Worm (Caenorhabditis elegans) whole organism, young adult: ENCODE measurements around the gene mrpl-22.

Source experiments
- B0261.1 ChIP-seq: sonication (generic microtip); optimal IDR thresholded peaks from 2 replicates; lab custom pipeline; 2016; ENCODE audit warnings: mild to moderate bottlenecking, missing genetic modification characterization, moderate library complexity, missing compliant biosample characterization
- B0336.3 ChIP-seq: fragments of 200-800 bp; sonication (Bioruptor generic); IDR thresholded peaks from 2 replicates; pipeline ENCODE4 v1.3.6; 2022; ENCODE audit warnings: missing genetic modification characterization, missing compliant biosample characterization
- C06A6.2 ChIP-seq: fragments of 200-800 bp; sonication (Bioruptor generic); conservative IDR thresholded peaks from 2 replicates; pipeline ENCODE4 v1.3.6; 2022; ENCODE audit warnings: missing genetic modification characterization, missing compliant biosample characterization
- C17E4.6 ChIP-seq: fragments of 200-800 bp; sonication (Bioruptor generic); IDR thresholded peaks from 2 replicates; pipeline ENCODE4 v1.3.6; 2022; ENCODE audit warnings: missing genetic modification reagents, missing genetic modification characterization, missing compliant biosample characterization
- D2030.7 ChIP-seq: fragments of 200-800 bp; sonication (Bioruptor generic); IDR thresholded peaks from 2 replicates; pipeline ENCODE4 v1.3.6; 2022; ENCODE audit warnings: missing genetic modification reagents, missing genetic modification characterization, missing compliant biosample characterization
- F22D6.2 ChIP-seq: sonication (generic microtip); optimal IDR thresholded peaks from 2 replicates; lab custom pipeline; 2016; ENCODE audit warnings: mild to moderate bottlenecking, missing genetic modification characterization, missing compliant biosample characterization
- F23B12.7 ChIP-seq: sonication (generic microtip); optimal IDR thresholded peaks from 2 replicates; lab custom pipeline; 2017; ENCODE audit warnings: missing genetic modification characterization, mild to moderate bottlenecking, missing compliant biosample characterization, antibody characterized with exemption, moderate library complexity; ENCODE audit not compliant: insufficient read depth
- F33H1.4 ChIP-seq: fragments of 200-800 bp; sonication (Bioruptor generic); IDR thresholded peaks from 2 replicates; pipeline ENCODE4 v1.3.6; 2022; ENCODE audit warnings: missing genetic modification reagents, missing genetic modification characterization, missing compliant biosample characterization
- F37B4.10 ChIP-seq: fragments of 200-800 bp; sonication (Bioruptor generic); IDR thresholded peaks from 2 replicates; pipeline ENCODE4 v1.3.6; 2022; ENCODE audit warnings: missing genetic modification characterization, missing compliant biosample characterization
- K12H6.12 ChIP-seq: fragments of 200-800 bp; sonication (Bioruptor generic); optimal IDR thresholded peaks from 2 replicates; lab custom pipeline; 2018; ENCODE audit warnings: mild to moderate bottlenecking, missing genetic modification characterization, missing compliant biosample characterization
- T26A5.8 ChIP-seq: sonication (generic microtip); optimal IDR thresholded peaks from 2 replicates; lab custom pipeline; 2016; ENCODE audit warnings: missing genetic modification characterization, missing compliant biosample characterization
- Y53F4B.3 ChIP-seq: fragments of 200-800 bp; sonication (Bioruptor generic); IDR thresholded peaks from 2 replicates; pipeline ENCODE4 v1.3.6; 2022; ENCODE audit warnings: missing genetic modification reagents, missing genetic modification characterization, missing compliant biosample characterization
- Y79H2A.3 ChIP-seq: fragments of 200-800 bp; sonication (Bioruptor generic); conservative IDR thresholded peaks from 2 replicates; pipeline ENCODE4 v1.3.6; 2022; ENCODE audit warnings: missing genetic modification reagents, missing genetic modification characterization, missing compliant biosample characterization
- akir-1 ChIP-seq: fragments of 200-800 bp; sonication (Bioruptor generic); optimal IDR thresholded peaks from 2 replicates; lab custom pipeline; 2018; ENCODE audit warnings: mild to moderate bottlenecking, missing genetic modification characterization, moderate library complexity, missing compliant biosample characterization
- aptf-3 ChIP-seq: fragments of 200-800 bp; sonication (Bioruptor generic); IDR thresholded peaks from 2 replicates; pipeline ENCODE4 v1.3.6; 2022; ENCODE audit warnings: missing genetic modification characterization, missing compliant biosample characterization
- atf-7 ChIP-seq: sonication (generic microtip); optimal IDR thresholded peaks from 2 replicates; lab custom pipeline; 2017; ENCODE audit warnings: mild to moderate bottlenecking, missing genetic modification characterization, missing compliant biosample characterization
- attf-5 ChIP-seq: fragments of 200-800 bp; sonication (Bioruptor generic); optimal IDR thresholded peaks from 2 replicates; lab custom pipeline; 2018; ENCODE audit warnings: mild to moderate bottlenecking, missing genetic modification characterization, missing compliant biosample characterization
- ceh-27 ChIP-seq: fragments of 200-800 bp; sonication (Bioruptor generic); optimal IDR thresholded peaks from 2 replicates; lab custom pipeline; 2018; ENCODE audit warnings: mild to moderate bottlenecking, missing genetic modification characterization, moderate library complexity, missing compliant biosample characterization
- ceh-58 ChIP-seq: fragments of 200-800 bp; sonication (Bioruptor generic); IDR thresholded peaks from 2 replicates; pipeline ENCODE4 v1.3.6; 2022; ENCODE audit warnings: missing genetic modification characterization, missing compliant biosample characterization
- ceh-79 ChIP-seq: sonication (generic microtip); optimal IDR thresholded peaks from 2 replicates; lab custom pipeline; 2017; ENCODE audit warnings: mild to moderate bottlenecking, missing genetic modification characterization, missing compliant biosample characterization
- dox-1 ChIP-seq: fragments of 200-800 bp; sonication (Bioruptor generic); IDR thresholded peaks from 2 replicates; pipeline ENCODE4 v1.3.6; 2022; ENCODE audit warnings: missing genetic modification reagents, missing genetic modification characterization, missing compliant biosample characterization
- dpff-1 ChIP-seq: sonication (generic microtip); optimal IDR thresholded peaks from 2 replicates; lab custom pipeline; 2017; ENCODE audit warnings: mild to moderate bottlenecking, missing genetic modification characterization, missing compliant biosample characterization
- egrh-3 ChIP-seq: fragments of 200-800 bp; sonication (Bioruptor generic); IDR thresholded peaks from 2 replicates; pipeline ENCODE4 v1.3.6; 2022; ENCODE audit warnings: missing genetic modification reagents, missing genetic modification characterization, missing compliant biosample characterization
- fkh-3 ChIP-seq: sonication (generic microtip); optimal IDR thresholded peaks from 2 replicates; lab custom pipeline; 2016; ENCODE audit warnings: mild to moderate bottlenecking, missing genetic modification characterization, missing compliant biosample characterization
- hlh-26 ChIP-seq: fragments of 200-800 bp; sonication (Bioruptor generic); conservative IDR thresholded peaks from 2 replicates; pipeline ENCODE4 v1.3.6; 2022; ENCODE audit warnings: missing genetic modification reagents, missing genetic modification characterization, missing compliant biosample characterization
- hmg-20 ChIP-seq: fragments of 200-800 bp; sonication (Bioruptor generic); IDR thresholded peaks from 2 replicates; pipeline ENCODE4 v1.3.6; 2022; ENCODE audit warnings: missing genetic modification reagents, missing genetic modification characterization, missing compliant biosample characterization
- lin-35 ChIP-seq, 3 experiments: fragments of 150-350 bp in 2 of 3; sonication (generic microtip) in 1 of 3; optimal IDR thresholded peaks; 2 replicates each; lab custom pipeline; 2014 to 2018; ENCODE audit warnings: missing biosample characterization in 3 of 3, missing genetic modification characterization in 3 of 3, missing genetic modification reagents in 3 of 3
- lin-54 ChIP-seq: fragments of 200-800 bp; sonication (Bioruptor generic); optimal IDR thresholded peaks from 2 replicates; lab custom pipeline; 2018; ENCODE audit warnings: mild to moderate bottlenecking, missing genetic modification characterization, missing compliant biosample characterization
- madf-10 ChIP-seq: sonication (generic microtip); optimal IDR thresholded peaks from 2 replicates; lab custom pipeline; 2016; ENCODE audit warnings: mild to moderate bottlenecking, missing genetic modification characterization, missing compliant biosample characterization
- madf-3 ChIP-seq: fragments of 200-800 bp; sonication (Bioruptor generic); IDR thresholded peaks from 2 replicates; pipeline ENCODE4 v1.3.6; 2022; ENCODE audit warnings: missing genetic modification reagents, missing genetic modification characterization, missing compliant biosample characterization
- madf-8 ChIP-seq: fragments of 200-800 bp; sonication (Bioruptor generic); conservative IDR thresholded peaks from 2 replicates; pipeline ENCODE4 v1.3.6; 2022; ENCODE audit warnings: missing genetic modification reagents, missing genetic modification characterization, missing compliant biosample characterization
- nfyb-1 ChIP-seq: fragments of 200-800 bp; sonication (Bioruptor generic); IDR thresholded peaks from 2 replicates; pipeline ENCODE4 v1.3.6; 2022; ENCODE audit warnings: missing genetic modification reagents, missing genetic modification characterization, missing compliant biosample characterization
- nhr-27 ChIP-seq: fragments of 200-800 bp; sonication (Bioruptor generic); optimal IDR thresholded peaks from 2 replicates; lab custom pipeline; 2018; ENCODE audit warnings: mild to moderate bottlenecking, missing genetic modification characterization, moderate library complexity, missing compliant biosample characterization
- rcor-1 ChIP-seq: fragments of 200-800 bp; sonication (Bioruptor generic); IDR thresholded peaks from 2 replicates; pipeline ENCODE4 v1.3.6; 2022; ENCODE audit warnings: missing genetic modification reagents, missing genetic modification characterization, missing compliant biosample characterization
- rec-8 ChIP-seq, 2 experiments: sonication (generic microtip); optimal IDR thresholded peaks; 2 replicates each; lab custom pipeline; 2016; ENCODE audit warnings: mild to moderate bottlenecking in 2 of 2, missing genetic modification characterization in 2 of 2, missing genetic modification reagents in 2 of 2, missing genotype in 2 of 2, missing biosample characterization in 1 of 2, missing compliant biosample characterization in 1 of 2, moderate library complexity in 1 of 2
- rpc-1 ChIP-seq, 2 experiments: fragments of 150-350 bp in 1 of 2; sonication (generic microtip) in 1 of 2; optimal IDR thresholded peaks; 2 replicates each; lab custom pipeline; 2014 to 2018; ENCODE audit warnings: missing biosample characterization in 1 of 2, missing genetic modification characterization in 1 of 2, missing genetic modification reagents in 1 of 2, missing genotype in 1 of 2
- sea-2 ChIP-seq: fragments of 200-800 bp; sonication (Bioruptor generic); IDR thresholded peaks from 2 replicates; pipeline ENCODE4 v1.3.6; 2022; ENCODE audit warnings: missing genetic modification characterization, missing compliant biosample characterization
- snpc-3.4 ChIP-seq: sonication (generic microtip); optimal IDR thresholded peaks from 2 replicates; lab custom pipeline; 2017; ENCODE audit warnings: missing genetic modification characterization, mild to moderate bottlenecking, missing compliant biosample characterization, antibody characterized with exemption, moderate library complexity, missing genotype, missing genetic modification reagents
- snpc-4 ChIP-seq, 5 experiments: fragments of 150-350 bp in 1 of 5; sonication (generic microtip) in 4 of 5; optimal IDR thresholded peaks; 2 replicates each; lab custom pipeline; 2014 to 2018; ENCODE audit warnings: missing genetic modification characterization in 5 of 5, missing biosample characterization in 3 of 5, antibody characterized with exemption in 2 of 5, mild to moderate bottlenecking in 2 of 5, missing compliant biosample characterization in 2 of 5, missing genotype in 2 of 5, moderate library complexity in 2 of 5, missing genetic modification reagents in 1 of 5
- xnd-1 ChIP-seq: sonication (generic microtip); optimal IDR thresholded peaks from 2 replicates; lab custom pipeline; 2016; ENCODE audit warnings: missing genotype, missing genetic modification reagents, missing genetic modification characterization, missing compliant biosample characterization
- zfh-2 ChIP-seq: fragments of 200-800 bp; sonication (Bioruptor generic); conservative IDR thresholded peaks from 2 replicates; pipeline ENCODE4 v1.3.6; 2022; ENCODE audit warnings: missing genetic modification reagents, missing genetic modification characterization, missing compliant biosample characterization
- ztf-22 ChIP-seq: fragments of 200-800 bp; sonication (Bioruptor generic); optimal IDR thresholded peaks from 2 replicates; lab custom pipeline; 2018; ENCODE audit warnings: mild to moderate bottlenecking, missing genetic modification characterization, moderate library complexity, missing compliant biosample characterization
- ztf-28 ChIP-seq: fragments of 200-800 bp; sonication (Bioruptor generic); IDR thresholded peaks from 2 replicates; pipeline ENCODE4 v1.3.6; 2022; ENCODE audit warnings: missing genetic modification reagents, missing genetic modification characterization, missing compliant biosample characterization
- ztf-3 ChIP-seq: fragments of 200-800 bp; sonication (Bioruptor generic); optimal IDR thresholded peaks from 2 replicates; lab custom pipeline; 2018; ENCODE audit warnings: mild to moderate bottlenecking, missing genetic modification characterization, missing compliant biosample characterization

The mrpl-22 gene

DNA sequence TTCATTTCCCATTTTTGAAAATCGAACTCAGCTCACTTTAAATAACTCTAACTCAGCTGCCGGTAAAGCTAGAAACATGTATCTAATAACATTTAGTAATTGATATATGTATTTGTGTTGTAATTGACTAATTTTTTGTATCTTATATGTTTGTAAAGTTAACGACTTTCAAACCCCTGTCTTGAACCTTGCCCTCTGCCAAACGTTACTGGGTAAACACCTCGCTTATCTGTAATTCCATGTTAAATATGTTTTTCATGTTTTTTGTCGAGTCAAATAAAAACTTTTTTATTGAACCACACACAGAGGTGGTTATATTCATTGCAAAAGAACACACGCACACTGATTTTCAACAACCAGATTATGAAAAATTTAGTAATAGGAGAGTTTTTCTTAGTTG lies 14.5 kb downstream of the mrpl-22 start:
- TF ChIP-seq aptf-3, result no peak
- no peak for TF ChIP-seq C17E4.6 (GFP tag; lab: Robert Waterston, UW)
- TF ChIP-seq ceh-27, result no peak
- TF ChIP-seq F23B12.7 (tag; lab: Kevin White, UChicago), result no peak
- no peak for TF ChIP-seq atf-7 (tag; lab: Kevin White, UChicago)
- no peak for TF ChIP-seq snpc-3.4
- no peak for TF ChIP-seq madf-3
- no peak for TF ChIP-seq nhr-27 (tag; lab: Kevin White, UChicago)
- no peak for TF ChIP-seq attf-5
- TF ChIP-seq zfh-2 (GFP tag; lab: Robert Waterston, UW), result no peak
- no peak for TF ChIP-seq K12H6.12
- no peak for TF ChIP-seq F22D6.2 (tag; lab: Kevin White, UChicago)
- no peak for TF ChIP-seq C06A6.2 (GFP tag; lab: Robert Waterston, UW)
- no peak for TF ChIP-seq D2030.7 (GFP tag; lab: Robert Waterston, UW)

DNA sequence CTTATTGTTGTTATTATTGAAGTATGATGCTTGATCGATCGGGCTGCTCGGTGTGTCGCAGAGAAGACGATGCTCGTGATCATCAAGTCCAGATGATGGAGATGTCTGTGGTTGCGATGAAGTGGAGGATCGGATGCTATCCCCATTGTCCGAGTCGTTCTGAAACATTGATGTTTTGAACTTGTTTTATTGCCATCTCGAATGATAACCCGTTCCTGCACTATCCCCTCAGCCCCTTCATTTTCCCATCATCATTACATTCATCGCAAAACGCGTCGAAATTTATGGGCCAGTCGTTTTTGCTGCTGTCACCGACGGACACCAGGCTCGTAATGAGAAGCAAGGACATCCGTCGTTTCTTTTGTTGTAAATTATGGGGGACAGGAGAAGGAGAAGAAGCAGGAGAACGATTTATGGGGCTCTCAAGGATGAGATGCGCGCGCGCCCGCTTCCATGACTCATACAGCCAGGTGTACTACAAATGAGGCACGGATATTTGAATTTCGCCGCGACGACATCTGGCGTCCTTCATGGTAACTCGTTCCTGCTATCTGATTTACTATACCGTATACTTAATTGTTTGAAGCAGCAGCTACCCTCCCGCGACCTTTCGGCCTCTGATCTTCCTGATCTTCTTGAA lies 16.7 kb downstream of the mrpl-22 start:
- no peak for TF ChIP-seq B0261.1 (tag; lab: Kevin White, UChicago)
- no peak for TF ChIP-seq rec-8 (tag; optimal IDR thresholded peaks at IDR 0.05; lab: Kevin White, UChicago)
- no peak for TF ChIP-seq lin-54 (GFP tag; lab: Kevin White, UChicago)
- TF ChIP-seq ztf-22 (GFP tag; lab: Kevin White, UChicago), result no peak
- TF ChIP-seq lin-35 (GFP tag; optimal IDR thresholded peaks at IDR 0.05; lab: Kevin White, UChicago), result no peak
- no peak for TF ChIP-seq ceh-58
- TF ChIP-seq ztf-28 (GFP tag; lab: Robert Waterston, UW), result no peak
- TF ChIP-seq sea-2 (GFP tag; lab: Robert Waterston, UW), result no peak
- TF ChIP-seq madf-8 (GFP tag; lab: Robert Waterston, UW), result no peak
- TF ChIP-seq attf-5, result no peak
- no peak for TF ChIP-seq ztf-3
- no peak for TF ChIP-seq rcor-1
- no peak for TF ChIP-seq rpc-1 (optimal IDR thresholded peaks at IDR 0.05; lab: Kevin White, UChicago)
- no peak for TF ChIP-seq rpc-1 (tag; optimal IDR thresholded peaks at IDR 0.05; lab: Kevin White, UChicago)

DNA sequence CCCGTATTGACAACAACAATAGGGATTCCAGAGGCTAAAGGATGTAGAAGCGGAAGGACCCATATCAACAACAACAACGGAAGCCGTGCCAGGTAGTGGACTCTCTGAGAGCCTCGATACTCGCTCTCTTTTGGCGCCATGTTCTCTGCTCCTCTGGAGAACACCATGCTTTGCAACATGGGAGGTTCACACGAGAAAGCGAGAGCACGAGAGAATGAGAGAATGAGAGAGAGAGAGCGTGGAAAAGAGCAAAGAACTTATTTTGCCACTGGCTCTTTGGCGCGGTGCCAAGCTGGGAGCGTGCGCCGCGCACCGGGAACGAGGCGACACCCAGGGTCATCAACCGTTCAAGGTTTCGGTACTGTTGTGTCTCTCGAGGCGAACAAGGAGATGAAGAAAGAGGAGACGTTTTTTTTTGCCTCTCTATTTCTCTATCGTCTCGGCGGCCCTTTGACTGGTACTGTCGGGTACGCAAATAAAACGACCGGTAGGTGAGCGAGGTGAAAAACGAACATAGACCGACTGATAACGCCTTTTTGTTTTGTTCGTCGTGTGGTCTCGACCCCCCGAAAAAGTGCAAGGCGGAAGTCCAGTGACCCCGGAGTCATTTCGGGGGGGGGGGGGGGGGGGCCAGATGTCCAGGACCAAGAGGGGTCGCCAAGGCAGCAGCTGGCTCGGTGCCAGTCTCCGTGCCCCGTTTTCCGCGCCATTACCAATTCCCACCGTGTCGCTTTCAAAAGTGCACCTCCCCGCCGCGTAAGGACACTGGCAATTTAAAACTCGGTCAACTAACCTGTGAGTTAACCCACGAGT lies 17.5 kb downstream of the mrpl-22 start, which contains the start of gene Y39A1A.10:
TSS of gene Y39A1A.10 (plus strand) at position 139 of the 813 bp plus-strand sequence.
- TF ChIP-seq F33H1.4 (GFP tag; lab: Robert Waterston, UW) (no peak), T26A5.8 (tag; lab: Kevin White, UChicago) (no peak), nfyb-1 (GFP tag; lab: Robert Waterston, UW) (0 out of 2 replicates have a peak, but pooled peaks have one; percentile 54), dpff-1 (tag; lab: Kevin White, UChicago) (no peak), Y79H2A.3 (GFP tag; lab: Robert Waterston, UW) (no peak), dox-1 (GFP tag; lab: Robert Waterston, UW) (no peak), akir-1 (GFP tag; lab: Kevin White, UChicago) (no peak), atf-7 (tag; lab: Kevin White, UChicago) (no peak), ceh-79 (no peak), egrh-3 (peak; percentile 95), hmg-20 (GFP tag; lab: Robert Waterston, UW) (no peak), fkh-3 (tag; lab: Kevin White, UChicago) (no peak), Y53F4B.3 (no peak), madf-10 (tag; lab: Kevin White, UChicago) (no peak), B0336.3 (GFP tag; lab: Robert Waterston, UW) (no peak), F37B4.10 (no peak), snpc-4 (GFP tag; optimal IDR thresholded peaks at IDR 0.05; lab: Kevin White, UChicago) (no peak), snpc-4 (tag; optimal IDR thresholded peaks at IDR 0.05; lab: Kevin White, UChicago) (no peak), sea-2 (GFP tag; lab: Robert Waterston, UW) (no peak), hlh-26 (GFP tag; lab: Robert Waterston, UW) (no peak), xnd-1 (tag; lab: Kevin White, UChicago) (no peak)
